Worm (Caenorhabditis elegans): ENCODE measurements around the gene scl-17.

DNA sequence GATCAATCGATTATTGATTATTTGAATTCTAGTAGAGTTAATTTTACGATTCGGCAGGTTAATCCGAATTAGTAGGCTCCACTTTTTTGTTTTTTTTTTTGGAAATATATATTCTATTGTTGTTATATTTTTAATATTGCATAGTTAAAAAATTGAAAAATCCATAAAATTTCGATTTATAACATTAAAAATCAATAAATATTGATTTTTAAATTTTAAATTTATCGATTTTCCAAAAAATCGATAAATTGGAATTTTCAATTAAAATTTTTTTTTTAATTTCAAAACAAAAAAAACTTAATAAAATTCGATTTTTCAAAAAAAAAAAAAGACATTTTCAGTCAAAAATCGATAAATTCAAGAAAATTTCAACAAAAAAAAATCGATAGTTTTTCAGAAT, 25.0 kb upstream of the scl-17 start:
- TF ChIP-seq dao-5 (tag; optimal IDR thresholded peaks at IDR 0.05) (no peak), W03F9.2 (tag; optimal IDR thresholded peaks at IDR 0.05) (no peak)
